Worm (Caenorhabditis elegans) whole organism, L3 larva: ENCODE results near the gene bath-42.

ENCODE experiments used
- lin-15B ChIP-seq: fragments of 150-350 bp; optimal IDR thresholded peaks from 2 replicates; lab custom pipeline; 2014; ENCODE audit warnings: missing biosample characterization, missing genetic modification characterization
- lin-39 ChIP-seq: fragments of 150-350 bp; optimal IDR thresholded peaks from 2 replicates; lab custom pipeline; 2018; ENCODE audit warnings: missing biosample characterization, missing genetic modification reagents, missing genetic modification characterization
- lsy-12 ChIP-seq: sonication (generic microtip); optimal IDR thresholded peaks from 2 replicates; lab custom pipeline; 2016; ENCODE audit warnings: mild to moderate bottlenecking, missing genetic modification characterization, missing compliant biosample characterization
- nfya-1 ChIP-seq: sonication (generic microtip); optimal IDR thresholded peaks from 2 replicates; lab custom pipeline; 2017; ENCODE audit warnings: missing genetic modification characterization, mild to moderate bottlenecking, missing compliant biosample characterization, antibody characterized with exemption, moderate library complexity; ENCODE audit not compliant: insufficient read depth
- nhr-12 ChIP-seq: fragments of 150-350 bp; optimal IDR thresholded peaks from 2 replicates; lab custom pipeline; 2014; ENCODE audit warnings: missing biosample characterization, missing genetic modification characterization
- nhr-237 ChIP-seq: fragments of 150-350 bp; optimal IDR thresholded peaks from 2 replicates; lab custom pipeline; 2014; ENCODE audit warnings: missing biosample characterization, missing genetic modification characterization
- nhr-25 ChIP-seq: sonication (generic microtip); optimal IDR thresholded peaks from 2 replicates; lab custom pipeline; 2017; ENCODE audit warnings: missing biosample characterization, missing genetic modification characterization
- nhr-28 ChIP-seq: fragments of 150-350 bp; optimal IDR thresholded peaks from 2 replicates; lab custom pipeline; 2014; ENCODE audit warnings: missing biosample characterization, missing genetic modification characterization
- pqm-1 ChIP-seq: fragments of 150-350 bp; optimal IDR thresholded peaks from 2 replicates; lab custom pipeline; 2017; ENCODE audit warnings: missing biosample characterization, missing genetic modification characterization, inconsistent platforms
- skn-1 ChIP-seq: fragments of 150-350 bp; optimal IDR thresholded peaks from 2 replicates; lab custom pipeline; 2014; ENCODE audit warnings: missing biosample characterization, missing genetic modification characterization
- unc-39 ChIP-seq: sonication (generic microtip); optimal IDR thresholded peaks from 4 replicates; lab custom pipeline; 2017; ENCODE audit warnings: missing biosample characterization, missing genetic modification characterization
- unc-62 ChIP-seq: fragments of 150-350 bp; sonication (generic microtip); optimal IDR thresholded peaks from 4 replicates; lab custom pipeline; 2014; ENCODE audit warnings: missing biosample characterization, missing genetic modification reagents, missing genetic modification characterization

- TF ChIP-seq lin-39 (tag; lab: Kevin White, UChicago) (no peak), nhr-25 (no peak), nfya-1 (tag; lab: Kevin White, UChicago) (peak; percentile 43), nhr-28 (no peak), unc-39 (tag; lab: Kevin White, UChicago) (no peak), nhr-237 (no peak), nhr-12 (tag; lab: Kevin White, UChicago) (no peak), lin-15B (tag; lab: Kevin White, UChicago) (no peak), skn-1 (no peak), lsy-12 (no peak), unc-62 (no peak), pqm-1 (no peak)
Observed at ce11 chrIII:8158140-8158786, 4.9 kb downstream of the bath-42 start, which contains the start of gene atg-13.
